Worm (Caenorhabditis elegans): ENCODE measurements around the gene nhr-76.

Gene nhr-76

DNA sequence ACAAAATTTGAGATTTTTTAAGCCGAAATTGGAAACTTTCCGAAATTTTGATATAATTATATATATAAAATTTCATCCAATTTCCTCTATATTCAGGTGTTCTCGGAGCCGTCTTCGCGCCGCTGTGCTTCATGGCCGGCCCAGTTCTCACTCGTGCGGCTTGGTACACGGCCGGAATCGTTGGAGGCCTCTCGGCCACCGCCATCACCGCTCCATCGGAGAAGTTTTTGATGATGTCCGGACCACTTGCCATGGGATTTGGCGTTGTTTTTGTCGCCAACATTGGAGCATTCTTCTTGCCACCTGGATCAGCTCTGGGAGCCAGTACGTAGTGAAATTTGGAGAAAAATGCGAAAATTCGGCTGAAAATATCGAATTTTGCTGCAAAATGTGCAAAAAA lies 29.7 kb downstream of the nhr-76 start:
- no peak for TF ChIP-seq ham-2 (GFP tag; optimal IDR thresholded peaks at IDR 0.05)
- no peak for TF ChIP-seq ceh-39 (tag; optimal IDR thresholded peaks at IDR 0.05)
- no peak for TF ChIP-seq mab-5 (tag; optimal IDR thresholded peaks at IDR 0.05)
- TF ChIP-seq ceh-83 (GFP tag; optimal IDR thresholded peaks at IDR 0.05): no peak
- TF ChIP-seq zip-8 (tag; optimal IDR thresholded peaks at IDR 0.05): no peak
- no peak for TF ChIP-seq flh-1 (GFP tag; optimal IDR thresholded peaks at IDR 0.05)
- no peak for TF ChIP-seq M03D4.4 (tag; optimal IDR thresholded peaks at IDR 0.05)

DNA sequence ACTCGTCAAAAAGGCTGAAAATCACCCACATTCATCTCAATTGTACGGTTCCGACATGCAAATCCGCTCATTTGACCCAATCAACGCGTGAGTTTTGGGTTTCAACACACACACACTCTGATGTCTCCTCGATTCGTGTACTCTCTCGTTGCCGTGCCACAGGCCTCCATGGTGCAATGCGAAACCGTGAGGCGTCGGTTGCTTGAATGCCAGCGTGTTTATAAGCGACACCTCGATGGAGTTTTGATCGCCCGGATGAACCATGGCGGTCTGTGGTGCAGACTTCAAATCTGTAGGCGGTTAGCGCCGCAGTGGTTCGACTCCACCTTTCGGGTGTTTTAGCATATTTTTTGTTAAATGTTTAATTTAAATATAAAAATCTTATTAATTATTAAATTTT lies 30.6 kb downstream of the nhr-76 start:
- TF ChIP-seq nhr-2 (tag; optimal IDR thresholded peaks at IDR 0.05) (peak; percentile 5), pha-4 (tag; optimal IDR thresholded peaks at IDR 0.05) (peak; percentile 24), cnd-1 (tag; optimal IDR thresholded peaks at IDR 0.05) (peak; percentile 9), sem-2 (GFP tag; optimal IDR thresholded peaks at IDR 0.05) (no peak), lsy-2 (tag; optimal IDR thresholded peaks at IDR 0.05) (no peak), unc-120 (tag; optimal IDR thresholded peaks at IDR 0.05; ENCODE audit: poor library complexity, severe bottlenecking) (no peak), hlh-1 (tag; optimal IDR thresholded peaks at IDR 0.05) (no peak), bed-3 (GFP tag; optimal IDR thresholded peaks at IDR 0.05) (no peak), ceh-43 (GFP tag; optimal IDR thresholded peaks at IDR 0.05) (no peak), lin-13 (tag; optimal IDR thresholded peaks at IDR 0.05) (peak; percentile 35), nhr-28 (tag; optimal IDR thresholded peaks at IDR 0.05) (no peak), unc-39 (tag; optimal IDR thresholded peaks at IDR 0.05) (no peak), M03D4.4 (tag; optimal IDR thresholded peaks at IDR 0.05) (no peak), mep-1 (tag; optimal IDR thresholded peaks at IDR 0.05) (peak; percentile 9), ceh-83 (GFP tag; optimal IDR thresholded peaks at IDR 0.05) (no peak), snpc-4 (tag; optimal IDR thresholded peaks at IDR 0.05) (no peak)

DNA sequence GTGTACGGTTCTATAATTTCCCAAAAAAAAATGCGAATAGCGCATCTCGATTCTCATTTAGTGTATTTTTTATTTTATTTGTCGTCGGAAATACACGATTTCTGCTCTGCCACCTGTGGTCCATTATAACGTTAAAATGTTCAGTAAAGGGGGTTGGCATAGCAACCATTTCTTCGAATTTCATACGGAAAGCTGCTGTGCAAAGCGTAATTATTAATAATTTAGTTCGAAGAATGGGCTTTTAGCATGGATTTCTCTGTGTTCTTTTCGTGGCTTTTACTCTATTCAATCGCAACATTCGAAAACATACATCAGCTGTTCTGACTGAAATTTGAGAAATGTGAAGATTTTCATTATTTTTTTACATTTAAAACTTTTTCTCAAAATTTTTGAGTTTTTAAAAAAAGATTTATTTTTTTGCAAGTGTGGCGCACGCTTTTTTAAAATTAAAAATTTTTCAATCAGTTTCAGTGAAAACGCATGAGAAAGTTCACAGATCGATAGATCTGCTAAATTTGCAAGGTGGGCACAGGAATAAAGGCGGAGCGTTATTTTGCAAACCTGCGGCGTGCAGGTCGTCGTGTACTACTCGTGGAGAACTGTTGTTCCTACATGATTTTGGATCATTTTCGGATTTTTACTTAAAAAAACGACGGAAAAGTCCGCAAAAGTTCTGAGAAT lies 31.3 kb downstream of the nhr-76 start:
- TF ChIP-seq elt-1 (tag; optimal IDR thresholded peaks at IDR 0.05; ENCODE audit: borderline replicate concordance, insufficient read depth): no peak
- TF ChIP-seq unc-62 (GFP tag; optimal IDR thresholded peaks at IDR 0.05): no peak
- TF ChIP-seq elt-3 (tag; optimal IDR thresholded peaks at IDR 0.05): no peak
- no peak for TF ChIP-seq ces-1 (GFP tag; optimal IDR thresholded peaks at IDR 0.05)
- no peak for TF ChIP-seq flh-1 (GFP tag; optimal IDR thresholded peaks at IDR 0.05)
- no peak for TF ChIP-seq hlh-1 (tag; optimal IDR thresholded peaks at IDR 0.05)
- TF ChIP-seq mep-1 (tag; optimal IDR thresholded peaks at IDR 0.05): no peak
- TF ChIP-seq sem-2 (GFP tag; optimal IDR thresholded peaks at IDR 0.05): no peak
- no peak for TF ChIP-seq zip-8 (tag; optimal IDR thresholded peaks at IDR 0.05)
- TF ChIP-seq bed-3 (GFP tag; optimal IDR thresholded peaks at IDR 0.05): no peak
- TF ChIP-seq tbx-8 (GFP tag; optimal IDR thresholded peaks at IDR 0.05): no peak
- TF ChIP-seq M03D4.4 (tag; optimal IDR thresholded peaks at IDR 0.05): no peak

DNA sequence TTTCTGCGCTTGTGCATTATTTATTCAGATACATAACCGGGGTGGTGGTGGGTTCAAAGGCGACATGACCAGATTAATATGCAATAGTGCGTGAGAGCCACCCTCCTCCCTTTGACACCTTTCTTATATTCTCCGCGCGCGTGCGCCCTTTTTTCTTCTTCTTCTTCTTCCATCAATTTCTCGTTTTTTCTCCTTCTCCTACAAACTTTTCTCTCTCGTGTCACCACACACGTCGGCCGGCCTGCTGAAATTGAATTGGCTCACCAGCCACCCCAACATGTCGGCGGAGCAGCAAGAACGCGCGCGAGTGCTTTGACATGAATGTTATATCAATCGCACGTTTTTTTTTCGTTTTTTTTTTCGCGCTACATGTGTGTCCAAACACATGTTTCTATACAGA lies 32.2 kb downstream of the nhr-76 start:
- peak; percentile 21 for TF ChIP-seq ces-1 (GFP tag; optimal IDR thresholded peaks at IDR 0.05)
- no peak for TF ChIP-seq elt-3 (tag; optimal IDR thresholded peaks at IDR 0.05)
- TF ChIP-seq tbx-8 (GFP tag; optimal IDR thresholded peaks at IDR 0.05): no peak
- no peak for TF ChIP-seq lsy-2 (tag; optimal IDR thresholded peaks at IDR 0.05)
- TF ChIP-seq unc-39 (tag; optimal IDR thresholded peaks at IDR 0.05): no peak
- TF ChIP-seq nhr-237 (tag; optimal IDR thresholded peaks at IDR 0.05): no peak

DNA sequence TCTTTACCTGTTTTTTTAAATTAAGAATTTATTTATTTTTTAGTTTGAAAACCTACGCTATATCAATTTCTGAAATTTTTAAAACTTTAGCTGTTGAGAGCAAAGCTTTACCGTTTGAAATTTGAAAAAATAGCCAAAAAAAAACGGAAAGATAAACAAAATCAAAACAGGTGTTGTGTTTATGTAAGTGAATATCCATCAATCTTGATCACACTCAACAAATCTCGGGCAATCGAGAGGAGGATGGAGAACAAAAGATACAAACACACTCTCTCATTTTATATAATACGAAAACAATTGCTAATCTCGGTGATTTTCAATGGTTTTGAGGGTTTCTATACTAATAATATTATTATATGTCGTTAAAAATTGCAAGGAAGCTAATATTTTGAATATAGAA lies 34.3 kb downstream of the nhr-76 start:
- TF ChIP-seq ham-2 (GFP tag; optimal IDR thresholded peaks at IDR 0.05) (no peak), ceh-43 (GFP tag; optimal IDR thresholded peaks at IDR 0.05) (no peak), drap-1 (GFP tag; optimal IDR thresholded peaks at IDR 0.05) (no peak), unc-62 (GFP tag; optimal IDR thresholded peaks at IDR 0.05) (peak; percentile 47), tbx-8 (GFP tag; optimal IDR thresholded peaks at IDR 0.05) (no peak), ztf-11 (tag; optimal IDR thresholded peaks at IDR 0.05) (no peak), elt-1 (tag; optimal IDR thresholded peaks at IDR 0.05; ENCODE audit: borderline replicate concordance, insufficient read depth) (no peak), mab-5 (tag; optimal IDR thresholded peaks at IDR 0.05) (no peak)

DNA sequence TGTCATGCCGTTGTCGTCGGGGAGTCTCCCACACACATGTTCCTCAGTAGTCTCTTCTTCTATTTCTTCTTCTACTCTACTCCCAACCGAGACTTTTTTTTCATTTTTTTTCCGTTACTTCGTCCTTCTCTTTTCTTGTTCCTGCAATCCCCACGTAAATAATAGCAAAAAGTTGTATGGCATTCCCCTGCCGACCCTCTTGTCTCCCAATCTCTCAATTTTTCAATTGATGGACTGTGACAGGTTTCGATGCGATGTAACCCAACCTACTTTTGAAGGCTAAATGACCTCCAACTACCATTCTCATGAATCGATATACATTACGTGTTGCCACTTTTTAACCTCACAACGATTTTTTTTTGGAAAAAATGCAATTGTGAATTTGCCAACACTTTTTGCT lies 36.8 kb downstream of the nhr-76 start:
- TF ChIP-seq tbx-8 (GFP tag; optimal IDR thresholded peaks at IDR 0.05): no peak
- peak; percentile 31 for TF ChIP-seq unc-62 (GFP tag; optimal IDR thresholded peaks at IDR 0.05)
